Fruit fly (Drosophila melanogaster) Kc167 (cell line): ENCODE results near the gene Wdr59.

Experiments used
- h ChIP-seq: fragments of >200 bp; optimal IDR thresholded peaks from 3 replicates; lab custom pipeline; 2018; ENCODE audit warnings: missing external identifiers
- insv ChIP-seq: fragments of >200 bp; optimal IDR thresholded peaks from 3 replicates; lab custom pipeline; 2018; ENCODE audit warnings: missing external identifiers
- psq ChIP-seq: fragments of >200 bp; optimal IDR thresholded peaks from 2 replicates; lab custom pipeline; 2017; ENCODE audit warnings: missing external identifiers

DNA sequence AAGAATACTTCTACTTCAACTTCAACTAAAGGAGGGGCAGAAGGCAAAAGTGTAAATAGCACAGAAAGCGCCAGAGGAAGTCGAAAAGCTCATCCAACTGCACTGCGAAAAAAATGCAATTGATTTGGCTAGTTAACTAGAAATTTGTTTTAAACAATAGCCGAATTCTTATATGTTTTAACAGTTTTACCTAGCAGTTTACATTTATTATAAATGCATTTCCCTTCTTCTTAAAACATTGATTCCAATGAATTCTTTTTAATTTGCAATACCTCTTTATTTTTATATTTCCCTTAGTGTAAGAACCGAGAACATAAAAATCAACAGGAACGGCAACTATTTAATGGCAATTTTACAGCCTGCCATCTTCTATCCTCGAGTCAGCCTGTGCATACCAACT, 42.9 kb upstream of the Wdr59 start:
- no peak for TF ChIP-seq h (lab: Kevin White, UChicago)
- no peak for TF ChIP-seq psq (lab: Kevin White, UChicago)
- no peak for TF ChIP-seq insv (lab: Kevin White, UChicago)
